Worm (Caenorhabditis elegans) whole organism, late embryonic: ENCODE data around the gene txt-1.
A peak's percentile ranks its signal among the peaks of the same experiment; 100 is the strongest.

Experiments used
- C38D4.7 ChIP-seq: fragments of 200-800 bp; sonication (Bioruptor generic); optimal IDR thresholded peaks from 2 replicates; lab custom pipeline; 2018; ENCODE audit warnings: mild to moderate bottlenecking, missing genetic modification characterization, moderate library complexity, missing compliant biosample characterization
- pax-1 ChIP-seq: fragments of 150-350 bp; optimal IDR thresholded peaks from 2 replicates; lab custom pipeline; 2014; ENCODE audit warnings: missing biosample characterization, missing genetic modification characterization
- sox-2 ChIP-seq: fragments of 200-800 bp; sonication (Bioruptor generic); IDR thresholded peaks from 2 replicates; pipeline ENCODE4 v1.3.6; 2022; ENCODE audit warnings: missing genetic modification reagents, missing genetic modification characterization, missing compliant biosample characterization

The txt-1 gene

ce11 chrII:155904-156303 lies 49.9 kb downstream of the txt-1 start, which contains the start of gene mrpl-28 (continued):
- no peak for TF ChIP-seq sox-2 (GFP tag; lab: Robert Waterston, UW)
- no peak for TF ChIP-seq C38D4.7 (GFP tag; lab: Kevin White, UChicago)
- peak; percentile 71 for TF ChIP-seq pax-1
- TF ChIP-seq, all 69 proteins: peak for 12
